Worm (Caenorhabditis elegans): ENCODE results near the gene ZC513.2.

- TF ChIP-seq aly-2 (tag; optimal IDR thresholded peaks at IDR 0.05) = no peak
- TF ChIP-seq nhr-25 (tag; optimal IDR thresholded peaks at IDR 0.05) = no peak
- TF ChIP-seq nhr-76 (tag; optimal IDR thresholded peaks at IDR 0.05) = no peak
- no peak for TF ChIP-seq snpc-4 (tag; optimal IDR thresholded peaks at IDR 0.05)
- no peak for TF ChIP-seq lin-39 (tag; optimal IDR thresholded peaks at IDR 0.05)
- TF ChIP-seq skn-1 (tag; optimal IDR thresholded peaks at IDR 0.05) = no peak
Measured at ce11 chrV:8010846-8011245, 43.4 kb upstream of the ZC513.2 start, which contains the start of gene lmtr-2.
